Fruit fly (Drosophila melanogaster) whole organism, embryonic: Measurements from ENCODE around the gene CG3662.

Source experiments
- Aef1 ChIP-seq: fragments of 200-800 bp; sonication (Bioruptor generic); IDR thresholded peaks from 3 replicates; pipeline ENCODE4 v1.3.6; 2022; ENCODE audit warnings: missing biosample characterization, missing genetic modification characterization
- CG1024 ChIP-seq: fragments of 200-800 bp; sonication (Bioruptor generic); IDR thresholded peaks from 2 replicates; pipeline ENCODE4 v1.3.6; 2022; ENCODE audit warnings: missing biosample characterization, missing genetic modification characterization
- CG10267 ChIP-seq: fragments of 200-800 bp; sonication (Bioruptor generic); optimal IDR thresholded peaks from 2 replicates; lab custom pipeline; 2018; ENCODE audit warnings: missing biosample characterization, mild to moderate bottlenecking, missing genetic modification characterization, moderate library complexity
- CG12104 ChIP-seq: fragments of 200-800 bp; sonication (Bioruptor generic); optimal IDR thresholded peaks from 3 replicates; lab custom pipeline; 2016; ENCODE audit warnings: missing biosample characterization, missing genetic modification characterization
- CG12236 ChIP-seq: fragments of 200-800 bp; sonication (Bioruptor generic); optimal IDR thresholded peaks from 2 replicates; lab custom pipeline; 2016; ENCODE audit warnings: missing biosample characterization, missing genetic modification characterization
- CG15514 ChIP-seq: fragments of 200-800 bp; sonication (Bioruptor generic); optimal IDR thresholded peaks from 3 replicates; lab custom pipeline; 2017; ENCODE audit warnings: missing biosample characterization, missing genetic modification characterization, mild to moderate bottlenecking, moderate library complexity, missing genetic modification reagents
- CG16779 ChIP-seq: fragments of 200-800 bp; sonication (Bioruptor generic); IDR thresholded peaks from 2 replicates; pipeline ENCODE4 v1.3.6; 2022; ENCODE audit warnings: missing biosample characterization, missing genetic modification characterization
- CG17568 ChIP-seq: fragments of 200-800 bp; sonication (Bioruptor generic); optimal IDR thresholded peaks from 2 replicates; lab custom pipeline; 2018; ENCODE audit warnings: missing biosample characterization, mild to moderate bottlenecking, missing genetic modification characterization, moderate library complexity
- CG34224 ChIP-seq: fragments of 200-800 bp; sonication (Bioruptor generic); IDR thresholded peaks from 3 replicates; pipeline ENCODE4 v1.3.6; 2022; ENCODE audit warnings: missing biosample characterization, missing genetic modification characterization; ENCODE audit not compliant: partially characterized antibody
- CG34422 ChIP-seq: fragments of 200-800 bp; sonication (Bioruptor generic); IDR thresholded peaks from 3 replicates; pipeline ENCODE4 v1.3.6; 2022; ENCODE audit warnings: missing biosample characterization, missing genetic modification characterization
- CG42726 ChIP-seq: fragments of 200-800 bp; sonication (Bioruptor generic); IDR thresholded peaks from 2 replicates; pipeline ENCODE4 v1.3.6; 2022; ENCODE audit warnings: missing biosample characterization, missing genetic modification characterization; ENCODE audit not compliant: partially characterized antibody
- CG6689 ChIP-seq: fragments of 200-800 bp; sonication (Bioruptor generic); IDR thresholded peaks from 2 replicates; pipeline ENCODE4 v1.3.6; 2022; ENCODE audit warnings: missing biosample characterization, missing genetic modification characterization
- CG6854 ChIP-seq: fragments of 200-800 bp; sonication (Bioruptor generic); optimal IDR thresholded peaks from 3 replicates; lab custom pipeline; 2017; ENCODE audit warnings: missing biosample characterization, mild to moderate bottlenecking, missing genetic modification characterization
- CG7556 ChIP-seq: fragments of 200-800 bp; sonication (Bioruptor generic); optimal IDR thresholded peaks from 2 replicates; lab custom pipeline; 2017; ENCODE audit warnings: missing biosample characterization, mild to moderate bottlenecking, missing genetic modification characterization
- CG7745 ChIP-seq: fragments of 200-800 bp; sonication (Bioruptor generic); optimal IDR thresholded peaks from 2 replicates; lab custom pipeline; 2018; ENCODE audit warnings: missing biosample characterization, mild to moderate bottlenecking, missing genetic modification characterization, moderate library complexity
- CTCF ChIP-seq: fragments of 200-800 bp; sonication (Bioruptor generic); optimal IDR thresholded peaks from 2 replicates; lab custom pipeline; 2017; ENCODE audit warnings: missing biosample characterization, mild to moderate bottlenecking, missing genetic modification characterization, moderate library complexity
- Dfd ChIP-seq, 2 experiments: fragments of >200 bp; optimal IDR thresholded peaks; 2 replicates each; lab custom pipeline; 2017; ENCODE audit warnings: missing biosample characterization in 2 of 2, missing genetic modification characterization in 2 of 2
- Dip3 ChIP-seq: fragments of 200-800 bp; sonication (Bioruptor generic); optimal IDR thresholded peaks from 3 replicates; lab custom pipeline; 2016; ENCODE audit warnings: missing biosample characterization, missing genetic modification characterization
- Dp ChIP-seq: fragments of 200-800 bp; sonication (Bioruptor generic); optimal IDR thresholded peaks from 2 replicates; lab custom pipeline; 2018; ENCODE audit warnings: missing biosample characterization, mild to moderate bottlenecking, missing genetic modification characterization, moderate library complexity
- E2f2 ChIP-seq: fragments of 200-800 bp; sonication (Bioruptor generic); IDR thresholded peaks from 2 replicates; pipeline ENCODE4 v1.3.6; 2022; ENCODE audit warnings: missing biosample characterization, missing genetic modification characterization
- Fer1 ChIP-seq: fragments of 200-800 bp; sonication (Bioruptor generic); optimal IDR thresholded peaks from 2 replicates; lab custom pipeline; 2017; ENCODE audit warnings: missing biosample characterization, mild to moderate bottlenecking, missing genetic modification characterization
- HLH4C ChIP-seq: fragments of 200-800 bp; sonication (Bioruptor generic); IDR thresholded peaks from 3 replicates; pipeline ENCODE4 v1.3.6; 2022; ENCODE audit warnings: missing biosample characterization, missing genetic modification characterization; ENCODE audit not compliant: partially characterized antibody
- Hey ChIP-seq: fragments of 200-800 bp; sonication (Bioruptor generic); optimal IDR thresholded peaks from 3 replicates; lab custom pipeline; 2018; ENCODE audit warnings: missing biosample characterization, mild to moderate bottlenecking, missing genetic modification characterization
- HmgZ ChIP-seq: fragments of 200-800 bp; sonication (Bioruptor generic); optimal IDR thresholded peaks from 2 replicates; lab custom pipeline; 2018; ENCODE audit warnings: missing biosample characterization, mild to moderate bottlenecking, missing genetic modification characterization
- MBD-R2 ChIP-seq: fragments of 200-800 bp; sonication (Bioruptor generic); IDR thresholded peaks from 2 replicates; pipeline ENCODE4 v1.3.6; 2022; ENCODE audit warnings: missing biosample characterization, missing genetic modification characterization
- MESR4 ChIP-seq: fragments of 200-800 bp; sonication (Bioruptor generic); optimal IDR thresholded peaks from 2 replicates; lab custom pipeline; 2018; ENCODE audit warnings: missing biosample characterization, mild to moderate bottlenecking, missing genetic modification characterization, moderate library complexity
- Mad ChIP-seq: fragments of 200-800 bp; sonication (Bioruptor generic); optimal IDR thresholded peaks from 2 replicates; lab custom pipeline; 2016; ENCODE audit warnings: missing biosample characterization, missing genetic modification characterization
- Nf-YB ChIP-seq: fragments of 200-800 bp; sonication (Bioruptor generic); optimal IDR thresholded peaks from 3 replicates; lab custom pipeline; 2019; ENCODE audit warnings: missing biosample characterization, mild to moderate bottlenecking, missing genetic modification characterization, moderate library complexity
- Pdp1 ChIP-seq, 2 experiments: fragments of 200-800 bp; sonication (Bioruptor generic); optimal IDR thresholded peaks; 3 replicates each; lab custom pipeline; 2016; ENCODE audit warnings: missing biosample characterization in 2 of 2, missing genetic modification characterization in 2 of 2, mild to moderate bottlenecking in 1 of 2, moderate library complexity in 1 of 2
- Sry-δ ChIP-seq: fragments of 200-800 bp; sonication (Bioruptor generic); optimal IDR thresholded peaks from 2 replicates; lab custom pipeline; 2016; ENCODE audit warnings: missing biosample characterization, missing genetic modification characterization
- Taf1 ChIP-seq: fragments of 200-800 bp; sonication (Bioruptor generic); IDR thresholded peaks from 2 replicates; pipeline ENCODE4 v1.3.6; 2022; ENCODE audit warnings: missing biosample characterization, missing genetic modification characterization
- bigmax ChIP-seq: fragments of 200-800 bp; sonication (Bioruptor generic); optimal IDR thresholded peaks from 2 replicates; lab custom pipeline; 2018; ENCODE audit warnings: missing biosample characterization, mild to moderate bottlenecking, missing genetic modification characterization
- chinmo ChIP-seq: fragments of 200-800 bp; sonication (Bioruptor generic); IDR thresholded peaks from 4 replicates; pipeline ENCODE4 v1.3.6; 2022; ENCODE audit warnings: missing biosample characterization, missing genetic modification characterization; ENCODE audit not compliant: partially characterized antibody
- ci ChIP-seq: fragments of 200-800 bp; sonication (Bioruptor generic); IDR thresholded peaks from 3 replicates; pipeline ENCODE4 v1.3.6; 2022; ENCODE audit warnings: missing biosample characterization, missing genetic modification characterization
- crp ChIP-seq, 2 experiments: fragments of 200-800 bp; sonication (Bioruptor generic); optimal IDR thresholded peaks; 2 replicates in 1 of 2; 3 replicates in 1 of 2; lab custom pipeline; 2017; ENCODE audit warnings: missing biosample characterization in 2 of 2, missing genetic modification characterization in 2 of 2, mild to moderate bottlenecking in 1 of 2, moderate library complexity in 1 of 2
- fd3F ChIP-seq: fragments of 200-800 bp; sonication (Bioruptor generic); optimal IDR thresholded peaks from 2 replicates; lab custom pipeline; 2018; ENCODE audit warnings: missing biosample characterization, mild to moderate bottlenecking, missing genetic modification characterization, moderate library complexity
- ind ChIP-seq: fragments of 200-800 bp; sonication (Bioruptor generic); optimal IDR thresholded peaks from 3 replicates; lab custom pipeline; 2016; ENCODE audit warnings: missing biosample characterization, missing genetic modification characterization
- knrl ChIP-seq: fragments of 200-800 bp; sonication (Bioruptor generic); IDR thresholded peaks from 3 replicates; pipeline ENCODE4 v1.3.6; 2022; ENCODE audit warnings: missing biosample characterization, missing genetic modification characterization; ENCODE audit not compliant: partially characterized antibody
- nerfin-2 ChIP-seq: fragments of 200-800 bp; sonication (Bioruptor generic); IDR thresholded peaks from 2 replicates; pipeline ENCODE4 v1.3.6; 2022; ENCODE audit warnings: missing biosample characterization, missing genetic modification characterization; ENCODE audit not compliant: partially characterized antibody
- onecut ChIP-seq: fragments of 200-800 bp; sonication (Bioruptor generic); IDR thresholded peaks from 2 replicates; pipeline ENCODE4 v1.3.6; 2022; ENCODE audit warnings: missing biosample characterization, missing genetic modification characterization
- prd ChIP-seq, 3 experiments: fragments of >200 bp in 2 of 3; fragments of 200-800 bp in 1 of 3; sonication (Bioruptor generic) in 1 of 3; optimal IDR thresholded peaks in 2 of 3; IDR thresholded peaks in 1 of 3; 2 replicates in 2 of 3; 3 replicates in 1 of 3; pipeline versions ENCODE4 v1.3.6 to Lab custom; 2017 to 2022; ENCODE audit warnings: missing biosample characterization in 1 of 3, missing genetic modification characterization in 1 of 3
- pzg ChIP-seq: fragments of 200-800 bp; sonication (Bioruptor generic); optimal IDR thresholded peaks from 3 replicates; lab custom pipeline; 2018; ENCODE audit warnings: missing biosample characterization, mild to moderate bottlenecking, missing genetic modification characterization, moderate library complexity
- ranshi ChIP-seq: fragments of 200-800 bp; sonication (Bioruptor generic); IDR thresholded peaks from 2 replicates; pipeline ENCODE4 v1.3.6; 2022; ENCODE audit warnings: missing biosample characterization, missing genetic modification characterization
- sc ChIP-seq, 3 experiments: fragments of >200 bp in 2 of 3; fragments of 200-800 bp in 1 of 3; sonication (Bioruptor generic) in 1 of 3; optimal IDR thresholded peaks; 2 replicates in 2 of 3; 3 replicates in 1 of 3; lab custom pipeline; 2017; ENCODE audit warnings: mild to moderate bottlenecking in 1 of 3, missing biosample characterization in 1 of 3, missing genetic modification characterization in 1 of 3, missing genetic modification reagents in 1 of 3
- sima ChIP-seq: fragments of 200-800 bp; sonication (Bioruptor generic); optimal IDR thresholded peaks from 2 replicates; lab custom pipeline; 2016; ENCODE audit warnings: missing biosample characterization, missing genetic modification characterization
- slou ChIP-seq: fragments of 200-800 bp; sonication (Bioruptor generic); optimal IDR thresholded peaks from 3 replicates; lab custom pipeline; 2016; ENCODE audit warnings: missing biosample characterization, missing genetic modification characterization
- tgo ChIP-seq: fragments of 200-800 bp; sonication (Bioruptor generic); IDR thresholded peaks from 3 replicates; pipeline ENCODE4 v1.3.6; 2022; ENCODE audit warnings: missing biosample characterization, missing genetic modification characterization
- unc-4 ChIP-seq: fragments of 200-800 bp; sonication (Bioruptor generic); IDR thresholded peaks from 2 replicates; pipeline ENCODE4 v1.3.6; 2022; ENCODE audit warnings: missing biosample characterization, missing genetic modification characterization; ENCODE audit not compliant: partially characterized antibody
- vvl ChIP-seq: fragments of 200-800 bp; sonication (Bioruptor generic); IDR thresholded peaks from 2 replicates; pipeline ENCODE4 v1.3.6; 2022; ENCODE audit warnings: missing biosample characterization, missing genetic modification characterization
- z ChIP-seq: fragments of 200-800 bp; sonication (Bioruptor generic); IDR thresholded peaks from 3 replicates; pipeline ENCODE4 v1.3.6; 2022; ENCODE audit warnings: missing biosample characterization, missing genetic modification characterization

CG3662 gene

DNA sequence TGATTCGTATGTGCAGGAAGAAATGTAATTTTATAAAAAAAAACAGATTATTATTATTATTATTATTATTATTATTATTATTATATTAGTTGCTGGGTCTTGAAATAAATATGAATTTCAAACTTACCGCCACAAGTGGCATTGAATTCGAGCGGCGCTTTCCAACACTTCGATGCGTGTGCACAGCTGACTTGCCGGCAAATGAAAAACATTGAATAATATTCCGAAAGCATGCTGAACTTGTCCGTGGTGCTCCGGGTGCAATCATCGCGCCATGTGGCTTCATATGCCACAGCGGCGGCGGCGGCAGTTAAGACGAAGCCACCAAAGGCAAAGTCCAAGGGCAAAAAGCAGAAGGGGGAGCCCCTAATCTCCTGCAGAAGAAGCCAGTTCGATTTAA is 9.7 kb upstream of the CG3662 start, which contains the start of gene Dbp21E2 (continued):
- TF ChIP-seq unc-4 (GFP tag; lab: Robert Waterston, UW) (0 out of 2 replicates have a peak, but pooled peaks have one; percentile 17), ranshi (GFP tag; lab: Robert Waterston, UW) (no peak), sc (optimal IDR thresholded peaks at IDR 0.05; lab: Kevin White, UChicago) (no peak), sc (GFP tag; optimal IDR thresholded peaks at IDR 0.05; lab: Kevin White, UChicago) (no peak), crp (GFP tag; optimal IDR thresholded peaks at IDR 0.05; lab: Kevin White, UChicago) (peak in 1 of 2 experiments; percentile 84), CG15514 (GFP tag; lab: Kevin White, UChicago) (peak; percentile 11), sima (GFP tag; lab: Kevin White, UChicago) (no peak), MBD-R2 (peak; percentile 74), Dip3 (no peak), Pdp1 (GFP tag; optimal IDR thresholded peaks at IDR 0.05; lab: Kevin White, UChicago) (peak in 1 of 2 experiments; percentile 87), fd3F (no peak), Hey (tag; lab: Kevin White, UChicago) (no peak), CTCF (GFP tag; lab: Kevin White, UChicago) (no peak), Taf1 (GFP tag; lab: Robert Waterston, UW) (no peak), MESR4 (GFP tag; lab: Kevin White, UChicago) (peak; percentile 38), tgo (GFP tag; lab: Robert Waterston, UW) (no peak), CG6854 (GFP tag; lab: Kevin White, UChicago) (no peak), CG17568 (GFP tag; lab: Kevin White, UChicago) (no peak), Dfd (GFP tag; optimal IDR thresholded peaks at IDR 0.05; lab: Kevin White, UChicago) (no peak), ci (GFP tag; lab: Robert Waterston, UW) (peak; percentile 13; the same call in 1 of the 3 replicates), Aef1 (GFP tag; lab: Robert Waterston, UW) (no peak), CG34422 (peak; percentile 34; the same call in 1 of the 3 replicates), Dp (peak; percentile 84), CG7556 (no peak), CG16779 (no peak), ind (no peak), pzg (peak; percentile 24), CG6689 (GFP tag; lab: Robert Waterston, UW) (no peak), CG10267 (tag; lab: Kevin White, UChicago) (peak; percentile 83), CG7745 (tag; lab: Kevin White, UChicago) (no peak), chinmo (0 out of 4 replicates have a peak, but pooled peaks have one; percentile 6), prd (optimal IDR thresholded peaks at IDR 0.05; lab: Kevin White, UChicago) (no peak), prd (GFP tag; IDR thresholded peaks at IDR 0.05; lab: Robert Waterston, UW) (no peak), z (GFP tag; lab: Robert Waterston, UW) (no peak), nerfin-2 (GFP tag; lab: Robert Waterston, UW) (no peak), slou (GFP tag; lab: Kevin White, UChicago) (no peak)

DNA sequence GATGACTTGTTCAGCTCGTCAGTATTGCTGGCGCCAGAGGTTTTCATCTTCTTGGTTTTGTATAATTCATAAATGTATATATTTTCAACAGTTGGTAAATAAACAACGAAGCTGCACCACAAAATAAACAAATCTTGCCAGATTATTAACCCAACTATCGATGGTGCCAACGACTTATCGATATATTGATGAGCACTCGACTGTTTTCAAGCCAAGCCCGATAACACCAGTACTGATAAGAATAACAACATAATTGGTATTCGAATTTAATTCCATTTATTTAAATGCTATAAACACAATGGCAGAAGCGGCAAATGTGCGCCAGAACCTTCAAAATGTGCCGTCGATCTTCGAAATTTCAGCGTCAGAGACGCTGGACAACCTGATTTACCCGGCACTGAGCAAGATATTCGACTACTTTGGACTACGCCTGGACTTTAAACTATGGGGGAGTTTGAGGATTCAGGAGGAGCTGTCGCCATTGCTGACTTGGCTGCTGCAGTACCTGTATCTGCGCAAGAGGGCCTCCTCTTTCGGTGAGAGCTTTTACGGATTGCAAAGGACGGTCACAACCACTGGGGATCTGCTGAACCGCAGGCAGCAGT is 5.2 kb upstream of the CG3662 start, which contains the start of the genes Saf6 and Pex12:
Saf6 (minus strand) TSS at position 166 of the 605 bp plus-strand sequence.
Pex12 (plus strand) TSS at position 209 of the 605 bp plus-strand sequence.
- TF ChIP-seq onecut (GFP tag; lab: Robert Waterston, UW) = no peak
- TF ChIP-seq bigmax (GFP tag; lab: Kevin White, UChicago) = peak; percentile 21
- TF ChIP-seq Nf-YB (GFP tag; lab: Kevin White, UChicago) = no peak
- peak; percentile 91 for TF ChIP-seq CG34224 (GFP tag; lab: Robert Waterston, UW)
- TF ChIP-seq Sry-δ = peak; percentile 68
- TF ChIP-seq HLH4C = peak; percentile 80
- TF ChIP-seq Fer1 (GFP tag; lab: Kevin White, UChicago) = no peak
- TF ChIP-seq CG12104 = no peak
- TF ChIP-seq CG12236 (GFP tag; lab: Kevin White, UChicago) = no peak
- TF ChIP-seq E2f2 (GFP tag; lab: Robert Waterston, UW) = peak; percentile 52
- TF ChIP-seq vvl (GFP tag; lab: Robert Waterston, UW) = no peak; the same call in 1 of the 2 replicates
- TF ChIP-seq CG1024 (GFP tag; lab: Robert Waterston, UW) = no peak
- TF ChIP-seq Mad = no peak
- TF ChIP-seq CG42726 (GFP tag; lab: Robert Waterston, UW) = peak; percentile 14; the same call in 1 of the 2 replicates
- peak; percentile 72; the same call in 2 of the 3 replicates for TF ChIP-seq knrl
- TF ChIP-seq HmgZ (tag; lab: Kevin White, UChicago) = peak; percentile 37
